Worm (Caenorhabditis elegans): ENCODE results near the gene lbp-8.

ce11 chrV:13908916-13909176 is 18.3 kb downstream of the lbp-8 start, which contains the start of gene C06B3.6:
- TF ChIP-seq lsy-2 (tag; optimal IDR thresholded peaks at IDR 0.05) (no peak), skn-1 (tag; optimal IDR thresholded peaks at IDR 0.05) (no peak), egl-27 (tag; optimal IDR thresholded peaks at IDR 0.05) (no peak), fos-1 (tag; optimal IDR thresholded peaks at IDR 0.05) (no peak), jun-1 (tag; optimal IDR thresholded peaks at IDR 0.05) (no peak), lin-39 (tag; optimal IDR thresholded peaks at IDR 0.05) (no peak)

Data from whole organism, L1 larva.